Worm (Caenorhabditis elegans) whole organism, late embryonic: ENCODE results near the gene lurp-4.

Experiments
- C08G9.2 ChIP-seq: sonication (generic microtip); optimal IDR thresholded peaks from 2 replicates; lab custom pipeline; 2016; ENCODE audit warnings: mild to moderate bottlenecking, missing genetic modification characterization, moderate library complexity, missing compliant biosample characterization
- F13H6.1 ChIP-seq: sonication (generic microtip); optimal IDR thresholded peaks from 2 replicates; lab custom pipeline; 2016; ENCODE audit warnings: missing genetic modification characterization, missing compliant biosample characterization
- K02D7.2 ChIP-seq: sonication (generic microtip); optimal IDR thresholded peaks from 2 replicates; lab custom pipeline; 2017; ENCODE audit warnings: mild to moderate bottlenecking, missing genetic modification characterization, missing compliant biosample characterization
- Y22D7AL.16 ChIP-seq: sonication (generic microtip); optimal IDR thresholded peaks from 2 replicates; lab custom pipeline; 2016; ENCODE audit warnings: missing genetic modification characterization, missing compliant biosample characterization
- ahr-1 ChIP-seq: sonication (generic microtip); optimal IDR thresholded peaks from 2 replicates; lab custom pipeline; 2016; ENCODE audit warnings: missing genetic modification characterization, missing compliant biosample characterization
- ceh-18 ChIP-seq: sonication (generic microtip); optimal IDR thresholded peaks from 2 replicates; lab custom pipeline; 2016; ENCODE audit warnings: missing genetic modification characterization, missing compliant biosample characterization
- ceh-19 ChIP-seq: fragments of 200-800 bp; sonication (Bioruptor generic); optimal IDR thresholded peaks from 2 replicates; lab custom pipeline; 2018; ENCODE audit warnings: mild to moderate bottlenecking, missing genetic modification characterization, missing compliant biosample characterization
- ceh-2 ChIP-seq: sonication (generic microtip); optimal IDR thresholded peaks from 2 replicates; lab custom pipeline; 2016; ENCODE audit warnings: missing genotype, missing genetic modification characterization, missing compliant biosample characterization
- ceh-30 ChIP-seq: fragments of 150-350 bp; optimal IDR thresholded peaks from 2 replicates; lab custom pipeline; 2014; ENCODE audit warnings: missing biosample characterization, missing genetic modification characterization
- ceh-31 ChIP-seq: sonication (generic microtip); optimal IDR thresholded peaks from 2 replicates; lab custom pipeline; 2016; ENCODE audit warnings: missing genetic modification characterization, missing compliant biosample characterization
- ceh-34 ChIP-seq: sonication (generic microtip); optimal IDR thresholded peaks from 2 replicates; lab custom pipeline; 2016; ENCODE audit warnings: mild to moderate bottlenecking, missing genetic modification characterization, missing compliant biosample characterization
- ceh-6 ChIP-seq: fragments of 200-800 bp; sonication (Bioruptor generic); optimal IDR thresholded peaks from 2 replicates; lab custom pipeline; 2018; ENCODE audit warnings: mild to moderate bottlenecking, missing genetic modification characterization, missing compliant biosample characterization
- elt-2 ChIP-seq: sonication (generic microtip); optimal IDR thresholded peaks from 2 replicates; lab custom pipeline; 2016; ENCODE audit warnings: missing genetic modification reagents, missing genetic modification characterization, missing compliant biosample characterization
- eyg-1 ChIP-seq: sonication (generic microtip); optimal IDR thresholded peaks from 2 replicates; lab custom pipeline; 2016; ENCODE audit warnings: missing genotype, missing genetic modification characterization, missing compliant biosample characterization
- hlh-15 ChIP-seq: sonication (generic microtip); optimal IDR thresholded peaks from 2 replicates; lab custom pipeline; 2016; ENCODE audit warnings: missing genetic modification characterization, missing compliant biosample characterization
- lin-11 ChIP-seq: fragments of 200-800 bp; sonication (Bioruptor generic); optimal IDR thresholded peaks from 2 replicates; lab custom pipeline; 2018; ENCODE audit warnings: mild to moderate bottlenecking, missing genetic modification characterization, missing compliant biosample characterization
- mec-3 ChIP-seq: sonication (generic microtip); optimal IDR thresholded peaks from 2 replicates; lab custom pipeline; 2016; ENCODE audit warnings: borderline replicate concordance, missing genetic modification characterization, missing compliant biosample characterization
- nhr-232 ChIP-seq: sonication (generic microtip); optimal IDR thresholded peaks from 2 replicates; lab custom pipeline; 2016; ENCODE audit warnings: missing genetic modification characterization, missing compliant biosample characterization
- odd-2 ChIP-seq: sonication (generic microtip); optimal IDR thresholded peaks from 2 replicates; lab custom pipeline; 2017; ENCODE audit warnings: antibody characterized with exemption, mild to moderate bottlenecking, missing genetic modification characterization, missing compliant biosample characterization
- pag-3 ChIP-seq: sonication (generic microtip); optimal IDR thresholded peaks from 2 replicates; lab custom pipeline; 2016; ENCODE audit warnings: missing compliant biosample characterization, missing genetic modification characterization, borderline replicate concordance
- pat-9 ChIP-seq: fragments of 200-800 bp; sonication (Bioruptor generic); optimal IDR thresholded peaks from 2 replicates; lab custom pipeline; 2018; ENCODE audit warnings: mild to moderate bottlenecking, missing genetic modification characterization, moderate library complexity, missing compliant biosample characterization
- pqm-1 ChIP-seq: sonication (generic microtip); optimal IDR thresholded peaks from 2 replicates; lab custom pipeline; 2016; ENCODE audit warnings: missing genetic modification characterization, missing compliant biosample characterization
- pros-1 ChIP-seq: fragments of 150-350 bp; optimal IDR thresholded peaks from 2 replicates; lab custom pipeline; 2014; ENCODE audit warnings: missing biosample characterization, missing genetic modification reagents, missing genetic modification characterization
- rnt-1 ChIP-seq: sonication (generic microtip); optimal IDR thresholded peaks from 2 replicates; lab custom pipeline; 2016; ENCODE audit warnings: missing genetic modification characterization, missing compliant biosample characterization
- tbx-2 ChIP-seq: sonication (generic microtip); optimal IDR thresholded peaks from 2 replicates; lab custom pipeline; 2016; ENCODE audit warnings: missing genetic modification characterization, missing compliant biosample characterization
- ttx-3 ChIP-seq: sonication (generic microtip); optimal IDR thresholded peaks from 2 replicates; lab custom pipeline; 2016; ENCODE audit warnings: missing genetic modification reagents, missing genetic modification characterization, missing compliant biosample characterization
- unc-3 ChIP-seq, 2 experiments: fragments of 200-800 bp in 1 of 2; sonication (Bioruptor generic) in 1 of 2; sonication (generic microtip) in 1 of 2; conservative IDR thresholded peaks in 1 of 2; optimal IDR thresholded peaks in 1 of 2; 2 replicates each; pipeline versions ENCODE4 v1.3.6 to Lab custom; 2016 to 2022; ENCODE audit warnings: missing compliant biosample characterization in 2 of 2, missing genetic modification characterization in 2 of 2, missing genetic modification reagents in 1 of 2
- unc-42 ChIP-seq: sonication (generic microtip); optimal IDR thresholded peaks from 2 replicates; lab custom pipeline; 2016; ENCODE audit warnings: missing genotype, missing genetic modification characterization, missing compliant biosample characterization
- unc-55 ChIP-seq: sonication (generic microtip); optimal IDR thresholded peaks from 2 replicates; lab custom pipeline; 2017; ENCODE audit warnings: missing biosample characterization, missing genetic modification reagents, missing genetic modification characterization
- unc-86 ChIP-seq: sonication (generic microtip); optimal IDR thresholded peaks from 2 replicates; lab custom pipeline; 2016; ENCODE audit warnings: missing genetic modification characterization, missing compliant biosample characterization
- ztf-16 ChIP-seq: sonication (generic microtip); optimal IDR thresholded peaks from 2 replicates; lab custom pipeline; 2017; ENCODE audit warnings: missing genetic modification characterization, missing compliant biosample characterization

lurp-4 gene

ce11 chrV:13081197-13081747, 11.2 kb upstream of the lurp-4 start:
- TF ChIP-seq ztf-16 (tag; lab: Kevin White, UChicago) (no peak), unc-86 (tag; lab: Kevin White, UChicago) (no peak), ceh-19 (GFP tag; lab: Kevin White, UChicago) (no peak), pag-3 (tag; lab: Kevin White, UChicago) (no peak), unc-55 (GFP tag; lab: Kevin White, UChicago) (no peak), unc-42 (tag; lab: Kevin White, UChicago) (no peak), tbx-2 (tag; lab: Kevin White, UChicago) (no peak), nhr-232 (no peak), lin-11 (no peak), C08G9.2 (tag; lab: Kevin White, UChicago) (no peak), ttx-3 (tag; lab: Kevin White, UChicago) (no peak), ahr-1 (tag; lab: Kevin White, UChicago) (no peak), K02D7.2 (no peak), ceh-6 (no peak), odd-2 (tag; lab: Kevin White, UChicago) (no peak), F13H6.1 (tag; lab: Kevin White, UChicago) (no peak), eyg-1 (tag; lab: Kevin White, UChicago) (no peak), pros-1 (no peak), Y22D7AL.16 (tag; lab: Kevin White, UChicago) (no peak), pqm-1 (tag; lab: Kevin White, UChicago) (no peak)
- TF ChIP-seq, all 69 proteins: peak for 0

ce11 chrV:13082442-13083126, 9.9 kb upstream of the lurp-4 start, which contains the start of gene C34B4.2:
Gene C34B4.2 (plus strand): TSS chrV:13083055.
- peak; percentile 57 for TF ChIP-seq ceh-19 (GFP tag; lab: Kevin White, UChicago)
- peak; percentile 45 for TF ChIP-seq tbx-2 (tag; lab: Kevin White, UChicago)
- no peak for TF ChIP-seq mec-3 (tag; lab: Kevin White, UChicago)
- peak; percentile 35 for TF ChIP-seq ceh-2 (tag; lab: Kevin White, UChicago)
- TF ChIP-seq C08G9.2 (tag; lab: Kevin White, UChicago): no peak
- no peak for TF ChIP-seq ceh-30 (tag; lab: Kevin White, UChicago)
- peak; percentile 94 for TF ChIP-seq ceh-18 (tag; lab: Kevin White, UChicago)
- peak; percentile 11 for TF ChIP-seq elt-2 (tag; lab: Kevin White, UChicago)
- peak; percentile 0 for TF ChIP-seq pat-9
- TF ChIP-seq ceh-31 (tag; lab: Kevin White, UChicago): peak; percentile 29
- TF ChIP-seq ceh-34: peak; percentile 77
- TF ChIP-seq unc-42 (tag; lab: Kevin White, UChicago): peak; percentile 41
- TF ChIP-seq rnt-1 (tag; lab: Kevin White, UChicago): peak; percentile 7

- TF ChIP-seq ceh-18 (tag; lab: Kevin White, UChicago) (peak; percentile 54), unc-42 (tag; lab: Kevin White, UChicago) (peak; percentile 31), unc-3 (GFP tag; conservative IDR thresholded peaks at IDR 0.05; lab: Robert Waterston, UW) (no peak), unc-3 (tag; optimal IDR thresholded peaks at IDR 0.05; lab: Kevin White, UChicago) (no peak)
These were observed 8.4 kb upstream of the lurp-4 start for ce11 chrV:13083751-13084672.

- TF ChIP-seq hlh-15 (no peak), elt-2 (tag; lab: Kevin White, UChicago) (peak; percentile 39)
These were observed 7.2 kb upstream of the lurp-4 start for ce11 chrV:13085227-13085640.
